Fruit fly (Drosophila melanogaster) whole organism, adult: Measurements from ENCODE around the gene CG13364.

ENCODE experiments used
- CG11617 ChIP-seq: fragments of 200-800 bp; sonication (Bioruptor generic); optimal IDR thresholded peaks from 2 replicates; lab custom pipeline; 2017; ENCODE audit warnings: mild to moderate bottlenecking, missing biosample characterization, missing genetic modification reagents, missing genetic modification characterization
- CG12768 ChIP-seq: fragments of 200-800 bp; sonication (Bioruptor generic); optimal IDR thresholded peaks from 2 replicates; lab custom pipeline; 2017; ENCODE audit warnings: missing biosample characterization, missing genetic modification characterization, mild to moderate bottlenecking, moderate library complexity, missing genetic modification reagents
- CG14711 ChIP-seq: fragments of 200-800 bp; sonication (Bioruptor generic); optimal IDR thresholded peaks from 2 replicates; lab custom pipeline; 2018; ENCODE audit warnings: missing biosample characterization, mild to moderate bottlenecking, missing genetic modification characterization, moderate library complexity
- CG1620 ChIP-seq: fragments of 200-800 bp; sonication (Bioruptor generic); optimal IDR thresholded peaks from 2 replicates; lab custom pipeline; 2016; ENCODE audit warnings: missing biosample characterization, missing genetic modification characterization
- CG33017 ChIP-seq: fragments of 200-800 bp; sonication (Bioruptor generic); optimal IDR thresholded peaks from 2 replicates; lab custom pipeline; 2018; ENCODE audit warnings: missing biosample characterization, mild to moderate bottlenecking, missing genetic modification characterization, moderate library complexity
- CG5204 ChIP-seq: fragments of 200-800 bp; sonication (Bioruptor generic); optimal IDR thresholded peaks from 2 replicates; lab custom pipeline; 2016; ENCODE audit warnings: missing biosample characterization, missing genetic modification characterization
- CG7045 ChIP-seq: fragments of 200-800 bp; sonication (Bioruptor generic); optimal IDR thresholded peaks from 2 replicates; lab custom pipeline; 2017; ENCODE audit warnings: missing biosample characterization, mild to moderate bottlenecking, missing genetic modification characterization
- CG7101 ChIP-seq: fragments of 200-800 bp; sonication (Bioruptor generic); optimal IDR thresholded peaks from 2 replicates; lab custom pipeline; 2018; ENCODE audit warnings: missing biosample characterization, mild to moderate bottlenecking, missing genetic modification characterization, moderate library complexity
- Crg-1 ChIP-seq: fragments of 200-800 bp; sonication (Bioruptor generic); optimal IDR thresholded peaks from 2 replicates; lab custom pipeline; 2016; ENCODE audit warnings: missing biosample characterization, missing genetic modification characterization
- Hr96 ChIP-seq: fragments of 200-800 bp; sonication (Bioruptor generic); optimal IDR thresholded peaks from 2 replicates; lab custom pipeline; 2016; ENCODE audit warnings: missing biosample characterization, missing genetic modification characterization
- Mnt ChIP-seq: fragments of 200-800 bp; sonication (Bioruptor generic); optimal IDR thresholded peaks from 2 replicates; lab custom pipeline; 2016; ENCODE audit warnings: missing biosample characterization, mild to moderate bottlenecking, missing genetic modification characterization
- bab1 ChIP-seq: fragments of 200-800 bp; sonication (Bioruptor generic); optimal IDR thresholded peaks from 3 replicates; lab custom pipeline; 2019; ENCODE audit warnings: missing biosample characterization, mild to moderate bottlenecking, missing genetic modification characterization, moderate library complexity
- cic ChIP-seq: fragments of 200-800 bp; sonication (Bioruptor generic); optimal IDR thresholded peaks from 2 replicates; lab custom pipeline; 2017; ENCODE audit warnings: missing biosample characterization, mild to moderate bottlenecking, missing genetic modification characterization, moderate library complexity
- cnc ChIP-seq, 2 experiments: fragments of >200 bp; optimal IDR thresholded peaks; 2 replicates each; lab custom pipeline; 2017
- kay ChIP-seq: fragments of 200-800 bp; sonication (Bioruptor generic); peaks from one replicate; lab custom pipeline; 2016; ENCODE audit warnings: missing biosample characterization, missing genetic modification characterization, borderline replicate concordance
- ovo ChIP-seq: fragments of 200-800 bp; sonication (Bioruptor generic); optimal IDR thresholded peaks from 2 replicates; lab custom pipeline; 2016; ENCODE audit warnings: missing biosample characterization, missing genetic modification characterization
- pad ChIP-seq: fragments of 200-800 bp; sonication (Bioruptor generic); optimal IDR thresholded peaks from 3 replicates; lab custom pipeline; 2017; ENCODE audit warnings: missing biosample characterization, missing genetic modification characterization, mild to moderate bottlenecking, moderate library complexity, missing genetic modification reagents
- tj ChIP-seq: fragments of 200-800 bp; sonication (Bioruptor generic); optimal IDR thresholded peaks from 3 replicates; lab custom pipeline; 2017; ENCODE audit warnings: missing biosample characterization, mild to moderate bottlenecking, missing genetic modification characterization, moderate library complexity
- toe ChIP-seq: fragments of 200-800 bp; sonication (Bioruptor generic); optimal IDR thresholded peaks from 2 replicates; lab custom pipeline; 2016; ENCODE audit warnings: missing biosample characterization, missing genetic modification characterization

Gene CG13364

DNA sequence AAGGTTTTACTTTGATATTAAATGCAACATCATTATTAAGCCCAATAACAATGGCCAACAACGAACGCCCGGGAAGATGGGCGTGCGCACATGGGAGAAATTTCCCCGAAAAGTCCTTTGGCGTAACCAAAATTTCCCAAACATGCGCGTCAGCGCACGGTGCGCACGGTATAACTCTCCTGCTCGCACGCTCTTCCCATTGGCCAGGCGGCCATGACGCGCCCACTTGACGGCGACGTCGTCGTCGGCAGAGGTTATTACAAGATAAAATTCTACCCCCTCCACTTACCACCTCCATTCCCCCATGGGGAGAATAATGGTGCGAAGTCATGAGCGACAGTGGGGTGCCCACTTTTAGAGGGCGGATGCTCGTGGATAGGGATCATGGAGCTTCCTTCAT is 36.1 kb downstream of the CG13364 start:
- TF ChIP-seq CG7101 (tag; lab: Kevin White, UChicago) (no peak), Crg-1 (GFP tag; lab: Kevin White, UChicago) (no peak), CG14711 (tag; lab: Kevin White, UChicago) (no peak), Mnt (GFP tag; lab: Kevin White, UChicago) (no peak), CG12768 (GFP tag; lab: Kevin White, UChicago) (no peak), CG5204 (GFP tag; lab: Kevin White, UChicago) (no peak), Hr96 (GFP tag; lab: Kevin White, UChicago) (no peak), CG7045 (no peak), pad (GFP tag; lab: Kevin White, UChicago) (no peak), tj (GFP tag; lab: Kevin White, UChicago) (no peak), cic (GFP tag; lab: Kevin White, UChicago) (no peak), CG1620 (GFP tag; lab: Kevin White, UChicago) (no peak), CG11617 (GFP tag; lab: Kevin White, UChicago) (no peak), toe (no peak), kay (GFP tag; lab: Kevin White, UChicago) (no peak), bab1 (GFP tag; lab: Kevin White, UChicago) (no peak), CG33017 (tag; lab: Kevin White, UChicago) (no peak), cnc (optimal IDR thresholded peaks at IDR 0.05; lab: Kevin White, UChicago) (no peak)

DNA sequence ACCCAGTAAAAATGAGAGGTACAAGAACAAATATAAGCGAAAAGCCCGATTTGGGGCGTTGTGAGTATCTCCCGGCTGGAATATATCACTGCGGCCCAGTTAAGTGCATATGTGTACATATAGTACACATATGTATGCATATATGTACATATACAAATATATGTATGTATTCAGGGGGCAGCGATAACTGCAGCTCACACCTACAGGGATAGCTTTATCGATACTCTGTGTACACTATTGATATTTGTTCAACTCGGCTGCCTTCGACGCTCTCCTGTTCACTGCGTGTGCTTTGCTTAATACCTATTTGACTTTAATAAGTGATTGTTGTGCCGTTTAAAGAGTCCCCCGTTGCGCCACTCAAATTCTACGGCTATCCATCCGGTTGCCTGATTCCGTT is 43.2 kb downstream of the CG13364 start, which contains the start of gene vnd:
TSS of gene vnd (plus strand) at position 297 of the 400 bp plus-strand sequence.
- TF ChIP-seq CG12768 (GFP tag; lab: Kevin White, UChicago) = no peak
- no peak for TF ChIP-seq CG14711 (tag; lab: Kevin White, UChicago)
- no peak for TF ChIP-seq pad (GFP tag; lab: Kevin White, UChicago)
- no peak for TF ChIP-seq CG7045
- TF ChIP-seq ovo (GFP tag; lab: Kevin White, UChicago) = no peak

DNA sequence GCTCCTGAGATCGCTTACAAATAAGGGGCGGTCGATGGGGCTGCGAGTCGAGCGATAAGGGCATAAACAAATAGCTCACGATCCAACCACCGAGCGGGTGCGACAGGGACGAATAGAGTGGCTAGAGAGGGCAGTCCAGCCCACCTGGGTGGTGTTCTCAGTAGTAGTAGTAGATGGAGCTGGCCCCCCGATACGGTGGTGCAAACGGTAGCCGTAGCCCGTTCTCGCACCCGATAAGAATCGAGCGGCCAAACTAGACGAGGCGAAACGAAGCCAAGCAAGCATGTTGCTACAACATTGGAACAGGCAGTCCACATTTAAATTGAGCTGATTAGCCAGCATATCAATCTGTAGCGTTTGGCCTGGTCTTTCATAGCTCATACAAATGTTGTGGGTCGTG is 44.4 kb downstream of the CG13364 start:
- TF ChIP-seq toe (no peak), ovo (GFP tag; lab: Kevin White, UChicago) (no peak), Crg-1 (GFP tag; lab: Kevin White, UChicago) (no peak), Hr96 (GFP tag; lab: Kevin White, UChicago) (no peak), pad (GFP tag; lab: Kevin White, UChicago) (no peak)
